Fruit fly (Drosophila melanogaster): ENCODE data around the gene sas.

Gene sas

DNA sequence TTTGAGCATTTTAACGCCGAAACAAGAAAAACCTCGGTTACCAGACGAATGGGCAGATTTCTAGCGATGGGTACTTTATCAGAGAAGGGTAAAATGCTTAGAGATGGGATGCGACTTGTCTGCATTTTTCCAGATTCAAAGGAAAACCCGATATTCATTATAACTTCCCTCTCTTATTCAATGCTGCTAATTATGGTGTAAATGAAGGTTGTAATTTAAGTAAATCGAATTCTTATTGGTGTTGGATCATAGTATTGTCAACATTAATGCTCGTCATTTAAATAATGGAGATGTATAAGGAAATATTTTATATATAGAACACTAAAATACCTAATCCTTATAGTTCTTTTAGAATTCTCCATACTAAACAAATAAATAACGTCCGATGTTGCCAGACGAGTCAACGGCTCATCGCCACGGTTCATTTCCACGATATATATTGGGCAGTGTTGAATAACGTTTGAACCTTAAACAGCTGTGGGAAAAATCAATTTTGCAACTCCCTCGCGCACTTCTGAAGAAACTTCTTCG, 38.4 kb upstream of the sas start, which contains the start of the genes Alh and CG10098 (continued):
- TF ChIP-seq CG9609 (GFP tag; optimal IDR thresholded peaks at IDR 0.05) (peak; percentile 87), Taf1 (GFP tag; IDR thresholded peaks at IDR 0.05) (peak; percentile 70), sob (GFP tag; IDR thresholded peaks at IDR 0.05) (peak; percentile 80), CG7928 (GFP tag; optimal IDR thresholded peaks at IDR 0.05) (peak; percentile 43), trh (GFP tag; optimal IDR thresholded peaks at IDR 0.05) (peak; percentile 18), Deaf1 (tag; optimal IDR thresholded peaks at IDR 0.05) (peak; percentile 19), CG10979 (tag; optimal IDR thresholded peaks at IDR 0.05) (peak; percentile 65), CG10267 (tag; optimal IDR thresholded peaks at IDR 0.05) (peak; percentile 96), CG5953 (GFP tag; IDR thresholded peaks at IDR 0.05) (no peak), CG11398 (GFP tag; optimal IDR thresholded peaks at IDR 0.05) (no peak), ind (GFP tag; optimal IDR thresholded peaks at IDR 0.05) (peak; percentile 92), z (GFP tag; IDR thresholded peaks at IDR 0.05) (no peak)

DNA sequence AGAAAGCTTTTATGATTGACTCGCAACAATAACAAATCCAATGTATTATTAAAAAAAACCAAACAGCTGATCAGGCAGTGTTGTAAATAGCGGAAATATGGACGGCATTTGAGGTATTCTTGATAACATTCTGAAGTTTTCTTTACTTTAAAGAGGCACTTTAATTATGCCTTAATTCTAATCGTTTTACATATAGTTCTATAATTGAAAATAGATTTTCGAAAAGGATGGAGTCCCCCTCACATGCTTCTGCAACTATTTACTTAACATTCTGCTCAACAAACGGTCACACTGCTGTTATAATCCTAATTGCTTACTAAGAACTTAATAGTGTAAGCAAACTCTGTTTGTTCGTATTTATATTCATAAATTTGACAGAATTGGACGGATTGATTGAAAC, 34.6 kb upstream of the sas start, which contains the start of gene CG10068:
Gene CG10068, minus strand, starts transcription at position 62 of the 400 bp plus-strand sequence.
- TF ChIP-seq Lpt (GFP tag; optimal IDR thresholded peaks at IDR 0.05), result no peak
- TF ChIP-seq aop (GFP tag; IDR thresholded peaks at IDR 0.05), result 0 out of 2 replicates have a peak, but pooled peaks have one; percentile 79
- TF ChIP-seq CG11456 (GFP tag; IDR thresholded peaks at IDR 0.05), result peak; percentile 88
- TF ChIP-seq CG11560 (tag; IDR thresholded peaks at IDR 0.05), result no peak
- TF ChIP-seq chn (GFP tag; optimal IDR thresholded peaks at IDR 0.05), result peak; percentile 89
- peak; percentile 54 for TF ChIP-seq Hand (GFP tag; optimal IDR thresholded peaks at IDR 0.05)
- peak; percentile 80 for TF ChIP-seq Ssrp (tag; optimal IDR thresholded peaks at IDR 0.05)
- TF ChIP-seq ab (GFP tag; optimal IDR thresholded peaks at IDR 0.05), result no peak
- TF ChIP-seq Xrp1 (GFP tag; IDR thresholded peaks at IDR 0.05), result peak; percentile 97
- peak; percentile 91; the same call in 2 of the 3 replicates for TF ChIP-seq gce (GFP tag; IDR thresholded peaks at IDR 0.05)
- TF ChIP-seq cwo (GFP tag; optimal IDR thresholded peaks at IDR 0.05), result peak; percentile 83
- peak; percentile 91 for TF ChIP-seq CG18476 (GFP tag; optimal IDR thresholded peaks at IDR 0.05)
- peak; percentile 82 for TF ChIP-seq CG3281 (GFP tag; optimal IDR thresholded peaks at IDR 0.05)
- TF ChIP-seq repo (GFP tag; optimal IDR thresholded peaks at IDR 0.05), result peak; percentile 72
- TF ChIP-seq al (GFP tag; IDR thresholded peaks at IDR 0.05), result no peak; the same call in 1 of the 2 replicates
- TF ChIP-seq CG33213 (GFP tag; optimal IDR thresholded peaks at IDR 0.05), result peak; percentile 94
- peak; percentile 85 for TF ChIP-seq CG11247 (GFP tag; IDR thresholded peaks at IDR 0.05)
- TF ChIP-seq Stat92E (GFP tag; optimal IDR thresholded peaks at IDR 0.05), result peak in 1 of 3 experiments; percentile 56
- TF ChIP-seq Antp (GFP tag; optimal IDR thresholded peaks at IDR 0.05), result peak; percentile 82
- TF ChIP-seq Awh (GFP tag; IDR thresholded peaks at IDR 0.05), result peak; percentile 94
- peak; percentile 64 for TF ChIP-seq cato (GFP tag; optimal IDR thresholded peaks at IDR 0.05; ENCODE audit: borderline replicate concordance)
- peak; percentile 91 for TF ChIP-seq CG14441 (GFP tag; IDR thresholded peaks at IDR 0.05)
- TF ChIP-seq lab (GFP tag; optimal IDR thresholded peaks at IDR 0.05), result peak; percentile 94
- TF ChIP-seq sens-2 (GFP tag; IDR thresholded peaks at IDR 0.05), result peak; percentile 92
- peak; percentile 88 for TF ChIP-seq ems (GFP tag; optimal IDR thresholded peaks at IDR 0.05)
- peak; percentile 67 for TF ChIP-seq slou (GFP tag; optimal IDR thresholded peaks at IDR 0.05)
- TF ChIP-seq CG14014 (GFP tag; IDR thresholded peaks at IDR 0.05), result peak; percentile 89
- TF ChIP-seq Hsf (GFP tag; optimal IDR thresholded peaks at IDR 0.05), result peak; percentile 90
- no peak for TF ChIP-seq Doc2 (GFP tag; IDR thresholded peaks at IDR 0.05)
- peak; percentile 72 for TF ChIP-seq CG17186 (GFP tag; optimal IDR thresholded peaks at IDR 0.05)
- no peak for TF ChIP-seq Dref (GFP tag; IDR thresholded peaks at IDR 0.05)
- peak; percentile 94 to 96 for TF ChIP-seq crp (GFP tag; optimal IDR thresholded peaks at IDR 0.05)
- TF ChIP-seq zfh1 (GFP tag; IDR thresholded peaks at IDR 0.05), result peak; percentile 97
- TF ChIP-seq tgo (GFP tag; IDR thresholded peaks at IDR 0.05), result peak; percentile 92
- TF ChIP-seq CG17359 (tag; optimal IDR thresholded peaks at IDR 0.05), result peak; percentile 90
- peak; percentile 89 for TF ChIP-seq CG5953 (GFP tag; IDR thresholded peaks at IDR 0.05)
- TF ChIP-seq Bteb2 (GFP tag; optimal IDR thresholded peaks at IDR 0.05), result peak; percentile 81
- peak; percentile 40; the same call in 1 of the 2 replicates for TF ChIP-seq Dip2 (GFP tag; IDR thresholded peaks at IDR 0.05)
- peak; percentile 62 for TF ChIP-seq CTCF (GFP tag; optimal IDR thresholded peaks at IDR 0.05)
- TF ChIP-seq Dad (GFP tag; optimal IDR thresholded peaks at IDR 0.05), result peak; percentile 87

All from whole organism, embryonic.